Fruit fly (Drosophila melanogaster): Measurements from ENCODE around the gene CG9799.

Gene CG9799

dm6 chr3R:13428341-13429040 lies 40.0 kb upstream of the CG9799 start (continued):
- TF ChIP-seq achi (GFP tag; optimal IDR thresholded peaks at IDR 0.05): peak; percentile 74
- no peak for TF ChIP-seq Blimp-1 (GFP tag; optimal IDR thresholded peaks at IDR 0.05)
- peak; percentile 80 for TF ChIP-seq CG3919 (GFP tag; optimal IDR thresholded peaks at IDR 0.05)
- TF ChIP-seq Gug (GFP tag; IDR thresholded peaks at IDR 0.05): peak; percentile 58
- peak; percentile 20 for TF ChIP-seq fd59A (GFP tag; optimal IDR thresholded peaks at IDR 0.05)
- peak; percentile 61 for TF ChIP-seq CG11762 (GFP tag; optimal IDR thresholded peaks at IDR 0.05; ENCODE audit: insufficient read depth)
- peak; percentile 27 for TF ChIP-seq CG8319 (GFP tag; optimal IDR thresholded peaks at IDR 0.05)
- TF ChIP-seq Eip93F (GFP tag; optimal IDR thresholded peaks at IDR 0.05): no peak
- peak; percentile 71 for TF ChIP-seq net (GFP tag; optimal IDR thresholded peaks at IDR 0.05)
- peak; percentile 60 for TF ChIP-seq spab (GFP tag; optimal IDR thresholded peaks at IDR 0.05)
- TF ChIP-seq Hr4 (GFP tag; optimal IDR thresholded peaks at IDR 0.05): peak; percentile 77
- TF ChIP-seq dsx (GFP tag; optimal IDR thresholded peaks at IDR 0.05; ENCODE audit: poor library complexity, severe bottlenecking): peak; percentile 65
- TF ChIP-seq lz (GFP tag; optimal IDR thresholded peaks at IDR 0.05): peak; percentile 53
- peak; percentile 29 for TF ChIP-seq CG10669 (GFP tag; optimal IDR thresholded peaks at IDR 0.05)
- TF ChIP-seq CG34406 (GFP tag; optimal IDR thresholded peaks at IDR 0.05): peak; percentile 34
- peak; percentile 87 for TF ChIP-seq svp (GFP tag)
- peak; percentile 57 for TF ChIP-seq CG4318 (GFP tag; optimal IDR thresholded peaks at IDR 0.05)
- TF ChIP-seq CG32006 (GFP tag; optimal IDR thresholded peaks at IDR 0.05): peak; percentile 73
- TF ChIP-seq Eip78C (GFP tag): peak; percentile 87
- TF ChIP-seq Sox14 (GFP tag; optimal IDR thresholded peaks at IDR 0.05): peak; percentile 72
- TF ChIP-seq pdm3 (GFP tag; optimal IDR thresholded peaks at IDR 0.05): peak; percentile 77
- peak; percentile 50 for TF ChIP-seq CG3032 (tag; optimal IDR thresholded peaks at IDR 0.05)
- peak; percentile 55 for TF ChIP-seq cyc (GFP tag; optimal IDR thresholded peaks at IDR 0.05)
- TF ChIP-seq CG6808 (GFP tag; optimal IDR thresholded peaks at IDR 0.05): peak; percentile 37
- peak; percentile 2 for TF ChIP-seq Ets21C (GFP tag; optimal IDR thresholded peaks at IDR 0.05)

dm6 chr3R:13425470-13426033 lies 37.0 kb upstream of the CG9799 start, which contains the start of gene Act87E:
Act87E (plus strand) TSS chr3R:13425983.
- peak; percentile 13 for TF ChIP-seq acj6 (GFP tag; optimal IDR thresholded peaks at IDR 0.05)
- no peak for TF ChIP-seq Sox14 (GFP tag; optimal IDR thresholded peaks at IDR 0.05)
- no peak for TF ChIP-seq Gug (GFP tag; IDR thresholded peaks at IDR 0.05)
- TF ChIP-seq ss (GFP tag; optimal IDR thresholded peaks at IDR 0.05): no peak
- no peak for TF ChIP-seq CG16779 (tag; optimal IDR thresholded peaks at IDR 0.05)
- no peak for TF ChIP-seq Sox15 (GFP tag; optimal IDR thresholded peaks at IDR 0.05)
- no peak for TF ChIP-seq Blimp-1 (GFP tag; optimal IDR thresholded peaks at IDR 0.05)
- peak; percentile 26 for TF ChIP-seq OdsH (GFP tag; optimal IDR thresholded peaks at IDR 0.05)
- no peak for TF ChIP-seq Lpt (GFP tag; optimal IDR thresholded peaks at IDR 0.05)
- no peak for TF ChIP-seq Ets96B (tag; optimal IDR thresholded peaks at IDR 0.05)
- TF ChIP-seq CG6276 (GFP tag; optimal IDR thresholded peaks at IDR 0.05): peak; percentile 28
- TF ChIP-seq Sox102F (GFP tag; optimal IDR thresholded peaks at IDR 0.05): no peak
- TF ChIP-seq CG15336 (GFP tag; IDR thresholded peaks at IDR 0.05): peak; percentile 56
- TF ChIP-seq achi (GFP tag; optimal IDR thresholded peaks at IDR 0.05): peak; percentile 19
- TF ChIP-seq CG34406 (GFP tag; optimal IDR thresholded peaks at IDR 0.05): peak; percentile 18
- no peak for TF ChIP-seq Hr4 (GFP tag; optimal IDR thresholded peaks at IDR 0.05)
- no peak for TF ChIP-seq esn (GFP tag; optimal IDR thresholded peaks at IDR 0.05)
- no peak for TF ChIP-seq CG1621 (tag; optimal IDR thresholded peaks at IDR 0.05)
- TF ChIP-seq dac (GFP tag; optimal IDR thresholded peaks at IDR 0.05): no peak
- no peak for TF ChIP-seq CG6792 (GFP tag; optimal IDR thresholded peaks at IDR 0.05)
- TF ChIP-seq svp (GFP tag): peak; percentile 11
- TF ChIP-seq CG32006 (GFP tag; optimal IDR thresholded peaks at IDR 0.05): peak; percentile 67
- TF ChIP-seq cyc (GFP tag; optimal IDR thresholded peaks at IDR 0.05): no peak
- peak; percentile 21 for TF ChIP-seq CG8632 (GFP tag; optimal IDR thresholded peaks at IDR 0.05)
- TF ChIP-seq Hr38 (GFP tag; optimal IDR thresholded peaks at IDR 0.05): no peak
- TF ChIP-seq lz (GFP tag; optimal IDR thresholded peaks at IDR 0.05): no peak
- TF ChIP-seq CG31627 (GFP tag; optimal IDR thresholded peaks at IDR 0.05): no peak
- TF ChIP-seq spab (GFP tag; optimal IDR thresholded peaks at IDR 0.05): peak; percentile 36
- no peak for TF ChIP-seq pdm3 (GFP tag; optimal IDR thresholded peaks at IDR 0.05)
- peak; percentile 47 for TF ChIP-seq CG4318 (GFP tag; optimal IDR thresholded peaks at IDR 0.05)
- TF ChIP-seq CG11762 (GFP tag; optimal IDR thresholded peaks at IDR 0.05; ENCODE audit: insufficient read depth): no peak
- no peak for TF ChIP-seq fkh (GFP tag; optimal IDR thresholded peaks at IDR 0.05)
- TF ChIP-seq salr (GFP tag; optimal IDR thresholded peaks at IDR 0.05): peak in 1 of 2 experiments; percentile 46
- TF ChIP-seq fd59A (GFP tag; optimal IDR thresholded peaks at IDR 0.05): no peak
- peak; percentile 26 for TF ChIP-seq CG9139 (GFP tag; optimal IDR thresholded peaks at IDR 0.05)
- peak; percentile 77 for TF ChIP-seq Eip78C (GFP tag)
- no peak for TF ChIP-seq fd85E (GFP tag; optimal IDR thresholded peaks at IDR 0.05)
